Worm (Caenorhabditis elegans): ENCODE results near the gene rft-2.

Gene rft-2

ce11 chrV:4442749-4443381 lies 7.5 kb downstream of the rft-2 start, which contains the start of gene rft-1:
Gene rft-1, minus strand, starts transcription at chrV:4443223.
- TF ChIP-seq unc-62 (GFP tag; optimal IDR thresholded peaks at IDR 0.05), result no peak

- no peak for TF ChIP-seq unc-62 (GFP tag; optimal IDR thresholded peaks at IDR 0.05)
Observed at ce11 chrV:4437215-4437614, 13.1 kb downstream of the rft-2 start.

ce11 chrV:4435411-4435981 lies 14.9 kb downstream of the rft-2 start, which contains the start of gene Y47D7A.13:
Gene Y47D7A.13, minus strand, starts transcription at chrV:4435927.
- no peak for TF ChIP-seq unc-62 (GFP tag; optimal IDR thresholded peaks at IDR 0.05)

ce11 chrV:4432783-4433237 lies 17.6 kb downstream of the rft-2 start, which contains the start of gene Y47D7A.15:
Gene Y47D7A.15, minus strand, starts transcription at chrV:4433187.
- no peak for TF ChIP-seq unc-62 (GFP tag; optimal IDR thresholded peaks at IDR 0.05)

- TF ChIP-seq unc-62 (GFP tag; optimal IDR thresholded peaks at IDR 0.05), result no peak
Observed at ce11 chrV:4429576-4429975, 20.8 kb downstream of the rft-2 start, which contains the start of gene Y47D7A.12. Gene Y47D7A.12, minus strand, starts transcription at chrV:4429676.

ce11 chrV:4428202-4428601 lies 22.2 kb downstream of the rft-2 start, which contains the start of gene Y47D7A.11:
Gene Y47D7A.11, minus strand, starts transcription at chrV:4428302.
- TF ChIP-seq unc-62 (GFP tag; optimal IDR thresholded peaks at IDR 0.05), result no peak

ce11 chrV:4423860-4424401 lies 26.4 kb downstream of the rft-2 start, which contains the start of the genes Y47D7A.9 and Y47D7A.19:
Gene Y47D7A.9, minus strand, starts transcription at chrV:4423960.
Gene Y47D7A.19, plus strand, starts transcription at chrV:4424351.
- no peak for TF ChIP-seq unc-62 (GFP tag; optimal IDR thresholded peaks at IDR 0.05)

- no peak for TF ChIP-seq unc-62 (GFP tag; optimal IDR thresholded peaks at IDR 0.05)
Observed at ce11 chrV:4423087-4423486, 27.3 kb downstream of the rft-2 start.

- no peak for TF ChIP-seq unc-62 (GFP tag; optimal IDR thresholded peaks at IDR 0.05)
Observed at ce11 chrV:4422127-4422526, 28.2 kb downstream of the rft-2 start, which contains the start of gene skr-7. Gene skr-7, plus strand, starts transcription at chrV:4422427.

ce11 chrV:4421475-4421874 lies 28.9 kb downstream of the rft-2 start, which contains the start of gene skr-14:
Gene skr-14, minus strand, starts transcription at chrV:4421575.
- no peak for TF ChIP-seq unc-62 (GFP tag; optimal IDR thresholded peaks at IDR 0.05)

- TF ChIP-seq unc-62 (GFP tag; optimal IDR thresholded peaks at IDR 0.05), result no peak
Observed at ce11 chrV:4419767-4420322, 30.5 kb downstream of the rft-2 start, which contains the start of the genes Y47D7A.7 and Y47D7A.2. Gene Y47D7A.7, minus strand, starts transcription at chrV:4419867. Gene Y47D7A.2, plus strand, starts transcription at chrV:4420272.

ce11 chrV:4418116-4418515 lies 32.2 kb downstream of the rft-2 start, which contains the start of gene Y47D7A.6:
Gene Y47D7A.6, minus strand, starts transcription at chrV:4418216.
- no peak for TF ChIP-seq unc-62 (GFP tag; optimal IDR thresholded peaks at IDR 0.05)

ce11 chrV:4416710-4417109 lies 33.7 kb downstream of the rft-2 start, which contains the start of gene Y47D7A.18:
Gene Y47D7A.18, minus strand, starts transcription at chrV:4416810.
- no peak for TF ChIP-seq unc-62 (GFP tag; optimal IDR thresholded peaks at IDR 0.05)

ce11 chrV:4414613-4415071 lies 35.7 kb downstream of the rft-2 start, which contains the start of gene grl-5:
Gene grl-5, minus strand, starts transcription at chrV:4414663.
- TF ChIP-seq unc-62 (GFP tag; optimal IDR thresholded peaks at IDR 0.05), result no peak

- no peak for TF ChIP-seq unc-62 (GFP tag; optimal IDR thresholded peaks at IDR 0.05)
Observed at ce11 chrV:4411714-4412113, 38.6 kb downstream of the rft-2 start, which contains the start of gene Y47D7A.17. Gene Y47D7A.17, minus strand, starts transcription at chrV:4411814.

- TF ChIP-seq unc-62 (GFP tag; optimal IDR thresholded peaks at IDR 0.05), result no peak
Observed at ce11 chrV:4410643-4411042, 39.7 kb downstream of the rft-2 start, which contains the start of gene Y47D7A.3. Gene Y47D7A.3, plus strand, starts transcription at chrV:4410943.
